Fruit fly (Drosophila melanogaster) whole organism, embryonic: ENCODE data around the gene CG6330.

Source experiments
- Atf6 ChIP-seq: fragments of 200-800 bp; sonication (Bioruptor generic); IDR thresholded peaks from 2 replicates; pipeline ENCODE4 v1.3.6; 2022; ENCODE audit warnings: missing biosample characterization, missing genetic modification characterization
- CG10267 ChIP-seq: fragments of 200-800 bp; sonication (Bioruptor generic); optimal IDR thresholded peaks from 2 replicates; lab custom pipeline; 2018; ENCODE audit warnings: missing biosample characterization, mild to moderate bottlenecking, missing genetic modification characterization, moderate library complexity
- CG11093 ChIP-seq: fragments of 200-800 bp; sonication (Bioruptor generic); IDR thresholded peaks from 3 replicates; pipeline ENCODE4 v1.3.6; 2022; ENCODE audit warnings: missing biosample characterization, missing genetic modification characterization
- CG13624 ChIP-seq: fragments of 200-800 bp; sonication (Bioruptor generic); optimal IDR thresholded peaks from 2 replicates; lab custom pipeline; 2016; ENCODE audit warnings: missing biosample characterization, missing genetic modification characterization
- CG14441 ChIP-seq: fragments of 200-800 bp; sonication (Bioruptor generic); IDR thresholded peaks from 2 replicates; pipeline ENCODE4 v1.3.6; 2022; ENCODE audit warnings: missing biosample characterization, missing genetic modification characterization
- CG15601 ChIP-seq: fragments of 200-800 bp; sonication (Bioruptor generic); optimal IDR thresholded peaks from 3 replicates; lab custom pipeline; 2019; ENCODE audit warnings: missing biosample characterization, mild to moderate bottlenecking, missing genetic modification characterization, moderate library complexity
- CG17802 ChIP-seq: fragments of 200-800 bp; sonication (Bioruptor generic); optimal IDR thresholded peaks from 2 replicates; lab custom pipeline; 2018; ENCODE audit warnings: missing biosample characterization, mild to moderate bottlenecking, missing genetic modification characterization, moderate library complexity
- CG18619 ChIP-seq: fragments of 200-800 bp; sonication (Bioruptor generic); optimal IDR thresholded peaks from 3 replicates; lab custom pipeline; 2017; ENCODE audit warnings: missing biosample characterization, mild to moderate bottlenecking, missing genetic modification characterization
- CG2116 ChIP-seq: fragments of 200-800 bp; sonication (Bioruptor generic); optimal IDR thresholded peaks from 3 replicates; lab custom pipeline; 2018; ENCODE audit warnings: missing biosample characterization, mild to moderate bottlenecking, missing genetic modification characterization
- CG2678 ChIP-seq: fragments of 200-800 bp; sonication (Bioruptor generic); optimal IDR thresholded peaks from 3 replicates; lab custom pipeline; 2019; ENCODE audit warnings: missing biosample characterization, mild to moderate bottlenecking, missing genetic modification characterization, moderate library complexity
- CG30403 ChIP-seq: fragments of 200-800 bp; sonication (Bioruptor generic); optimal IDR thresholded peaks from 3 replicates; lab custom pipeline; 2016; ENCODE audit warnings: missing biosample characterization, missing genetic modification characterization
- CG33213 ChIP-seq: fragments of 200-800 bp; sonication (Bioruptor generic); optimal IDR thresholded peaks from 3 replicates; lab custom pipeline; 2016; ENCODE audit warnings: missing biosample characterization, missing genetic modification characterization
- CG3407 ChIP-seq: fragments of 200-800 bp; sonication (Bioruptor generic); optimal IDR thresholded peaks from 2 replicates; lab custom pipeline; 2018; ENCODE audit warnings: missing biosample characterization, mild to moderate bottlenecking, missing genetic modification characterization
- CG43689 ChIP-seq: fragments of 200-800 bp; sonication (Bioruptor generic); IDR thresholded peaks from 2 replicates; pipeline ENCODE4 v1.3.6; 2022; ENCODE audit warnings: missing biosample characterization, missing genetic modification characterization
- CG4730 ChIP-seq: fragments of 200-800 bp; sonication (Bioruptor generic); IDR thresholded peaks from 2 replicates; pipeline ENCODE4 v1.3.6; 2022; ENCODE audit warnings: missing biosample characterization, missing genetic modification characterization
- CG7372 ChIP-seq: fragments of 200-800 bp; sonication (Bioruptor generic); IDR thresholded peaks from 2 replicates; pipeline ENCODE4 v1.3.6; 2022; ENCODE audit warnings: missing biosample characterization, missing genetic modification characterization
- CG7745 ChIP-seq: fragments of 200-800 bp; sonication (Bioruptor generic); optimal IDR thresholded peaks from 2 replicates; lab custom pipeline; 2018; ENCODE audit warnings: missing biosample characterization, mild to moderate bottlenecking, missing genetic modification characterization, moderate library complexity
- CG7839 ChIP-seq: fragments of 200-800 bp; sonication (Bioruptor generic); optimal IDR thresholded peaks from 3 replicates; lab custom pipeline; 2018; ENCODE audit warnings: missing biosample characterization, mild to moderate bottlenecking, missing genetic modification characterization, moderate library complexity
- CG7963 ChIP-seq: fragments of 200-800 bp; sonication (Bioruptor generic); IDR thresholded peaks from 3 replicates; pipeline ENCODE4 v1.3.6; 2022; ENCODE audit warnings: missing biosample characterization, missing genetic modification characterization; ENCODE audit not compliant: partially characterized antibody
- CG9609 ChIP-seq: fragments of 200-800 bp; sonication (Bioruptor generic); optimal IDR thresholded peaks from 3 replicates; lab custom pipeline; 2016; ENCODE audit warnings: missing biosample characterization, missing genetic modification characterization
- CG9876 ChIP-seq: fragments of 200-800 bp; sonication (Bioruptor generic); optimal IDR thresholded peaks from 2 replicates; lab custom pipeline; 2016; ENCODE audit warnings: missing biosample characterization, missing genetic modification characterization
- CHES-1-like ChIP-seq: fragments of 200-800 bp; sonication (Bioruptor generic); optimal IDR thresholded peaks from 2 replicates; lab custom pipeline; 2016; ENCODE audit warnings: missing biosample characterization, missing genetic modification characterization
- CTCF ChIP-seq: fragments of 200-800 bp; sonication (Bioruptor generic); optimal IDR thresholded peaks from 2 replicates; lab custom pipeline; 2017; ENCODE audit warnings: missing biosample characterization, mild to moderate bottlenecking, missing genetic modification characterization, moderate library complexity
- Dll ChIP-seq: fragments of 200-800 bp; sonication (Bioruptor generic); IDR thresholded peaks from 4 replicates; pipeline ENCODE4 v1.3.6; 2022; ENCODE audit warnings: missing biosample characterization, missing genetic modification characterization; ENCODE audit not compliant: partially characterized antibody
- Gug ChIP-seq: fragments of 200-800 bp; sonication (Bioruptor generic); IDR thresholded peaks from 4 replicates; pipeline ENCODE4 v1.3.6; 2022; ENCODE audit warnings: missing biosample characterization, missing genetic modification characterization
- HLH3B ChIP-seq: fragments of 200-800 bp; sonication (Bioruptor generic); IDR thresholded peaks from 2 replicates; pipeline ENCODE4 v1.3.6; 2022; ENCODE audit warnings: missing biosample characterization, missing genetic modification characterization
- HLH54F ChIP-seq: fragments of 200-800 bp; sonication (Bioruptor generic); optimal IDR thresholded peaks from 3 replicates; lab custom pipeline; 2016; ENCODE audit warnings: missing biosample characterization, missing genetic modification characterization
- Hmx ChIP-seq: fragments of 200-800 bp; sonication (Bioruptor generic); optimal IDR thresholded peaks from 2 replicates; lab custom pipeline; 2016; ENCODE audit warnings: missing biosample characterization, missing genetic modification characterization
- Hsf ChIP-seq: fragments of 200-800 bp; sonication (Bioruptor generic); optimal IDR thresholded peaks from 3 replicates; lab custom pipeline; 2016; ENCODE audit warnings: missing biosample characterization, missing genetic modification characterization
- Oli ChIP-seq: fragments of 200-800 bp; sonication (Bioruptor generic); optimal IDR thresholded peaks from 2 replicates; lab custom pipeline; 2018; ENCODE audit warnings: missing biosample characterization, mild to moderate bottlenecking, missing genetic modification characterization, moderate library complexity
- Pdp1 ChIP-seq, 2 experiments: fragments of 200-800 bp; sonication (Bioruptor generic); optimal IDR thresholded peaks; 3 replicates each; lab custom pipeline; 2016; ENCODE audit warnings: missing biosample characterization in 2 of 2, missing genetic modification characterization in 2 of 2, mild to moderate bottlenecking in 1 of 2, moderate library complexity in 1 of 2
- Poxn ChIP-seq: fragments of 200-800 bp; sonication (Bioruptor generic); IDR thresholded peaks from 2 replicates; pipeline ENCODE4 v1.3.6; 2022; ENCODE audit warnings: missing biosample characterization, missing genetic modification characterization
- Ptx1 ChIP-seq: fragments of 200-800 bp; sonication (Bioruptor generic); IDR thresholded peaks from 2 replicates; pipeline ENCODE4 v1.3.6; 2022; ENCODE audit warnings: missing biosample characterization, missing genetic modification characterization
- az2 ChIP-seq: fragments of 200-800 bp; sonication (Bioruptor generic); optimal IDR thresholded peaks from 3 replicates; lab custom pipeline; 2016; ENCODE audit warnings: missing biosample characterization, missing genetic modification characterization
- br ChIP-seq: fragments of >200 bp; optimal IDR thresholded peaks from 2 replicates; lab custom pipeline; 2017
- bsh ChIP-seq, 2 experiments: fragments of 200-800 bp; sonication (Bioruptor generic); optimal IDR thresholded peaks; 2 replicates each; lab custom pipeline; 2017 to 2018; ENCODE audit warnings: mild to moderate bottlenecking in 2 of 2, missing biosample characterization in 2 of 2, missing genetic modification characterization in 2 of 2, moderate library complexity in 1 of 2
- crp ChIP-seq, 2 experiments: fragments of 200-800 bp; sonication (Bioruptor generic); optimal IDR thresholded peaks; 2 replicates in 1 of 2; 3 replicates in 1 of 2; lab custom pipeline; 2017; ENCODE audit warnings: missing biosample characterization in 2 of 2, missing genetic modification characterization in 2 of 2, mild to moderate bottlenecking in 1 of 2, moderate library complexity in 1 of 2
- cwo ChIP-seq: fragments of 200-800 bp; sonication (Bioruptor generic); optimal IDR thresholded peaks from 3 replicates; lab custom pipeline; 2017; ENCODE audit warnings: missing biosample characterization, missing genetic modification characterization, mild to moderate bottlenecking, moderate library complexity, missing genetic modification reagents
- dm ChIP-seq: fragments of 200-800 bp; sonication (Bioruptor generic); optimal IDR thresholded peaks from 3 replicates; lab custom pipeline; 2016; ENCODE audit warnings: missing biosample characterization, missing genetic modification characterization
- eve ChIP-seq, 2 experiments: fragments of >200 bp; optimal IDR thresholded peaks; 2 replicates each; lab custom pipeline; 2017; ENCODE audit warnings: missing biosample characterization in 2 of 2, missing genetic modification characterization in 2 of 2
- fd64A ChIP-seq: fragments of 200-800 bp; sonication (Bioruptor generic); optimal IDR thresholded peaks from 3 replicates; lab custom pipeline; 2018; ENCODE audit warnings: missing biosample characterization, mild to moderate bottlenecking, missing genetic modification characterization
- her ChIP-seq: fragments of 200-800 bp; sonication (Bioruptor generic); optimal IDR thresholded peaks from 2 replicates; lab custom pipeline; 2016; ENCODE audit warnings: missing biosample characterization, missing genetic modification characterization
- mirr ChIP-seq: fragments of 200-800 bp; sonication (Bioruptor generic); optimal IDR thresholded peaks from 3 replicates; lab custom pipeline; 2018; ENCODE audit warnings: missing biosample characterization, mild to moderate bottlenecking, missing genetic modification characterization
- nmo ChIP-seq: fragments of 200-800 bp; sonication (Bioruptor generic); optimal IDR thresholded peaks from 2 replicates; lab custom pipeline; 2018; ENCODE audit warnings: missing biosample characterization, mild to moderate bottlenecking, missing genetic modification characterization, moderate library complexity
- p53 ChIP-seq: fragments of 200-800 bp; sonication (Bioruptor generic); optimal IDR thresholded peaks from 2 replicates; lab custom pipeline; 2016; ENCODE audit warnings: missing biosample characterization, missing genetic modification characterization
- pros ChIP-seq: fragments of 200-800 bp; sonication (Bioruptor generic); optimal IDR thresholded peaks from 3 replicates; lab custom pipeline; 2019; ENCODE audit warnings: missing biosample characterization, mild to moderate bottlenecking, missing genetic modification characterization, moderate library complexity
- sob ChIP-seq: fragments of 200-800 bp; sonication (Bioruptor generic); IDR thresholded peaks from 2 replicates; pipeline ENCODE4 v1.3.6; 2022; ENCODE audit warnings: missing biosample characterization, missing genetic modification characterization

Gene CG6330

dm6 chr3R:26964452-26965133 is 6.3 kb upstream of the CG6330 start, which contains the start of gene Tsp97E (continued):
- no peak for TF ChIP-seq CHES-1-like (GFP tag; lab: Kevin White, UChicago)
- TF ChIP-seq CG2116: peak; percentile 99
- no peak for TF ChIP-seq CG11093
- TF ChIP-seq dm (GFP tag; lab: Kevin White, UChicago): no peak
- no peak for TF ChIP-seq fd64A (GFP tag; lab: Kevin White, UChicago)
- no peak for TF ChIP-seq br (lab: Kevin White, UChicago)
- no peak for TF ChIP-seq CG13624 (GFP tag; lab: Kevin White, UChicago)
- peak; percentile 80; the same call in 2 of the 3 replicates for TF ChIP-seq CG7963 (GFP tag; lab: Robert Waterston, UW)
- peak; percentile 87 for TF ChIP-seq Dll (GFP tag; lab: Robert Waterston, UW)
- no peak for TF ChIP-seq CG7372
- TF ChIP-seq HLH3B (GFP tag; lab: Robert Waterston, UW): no peak
- TF ChIP-seq Hmx (GFP tag; lab: Kevin White, UChicago): no peak
- TF ChIP-seq, all 482 proteins: peak for 95

- TF ChIP-seq Oli (tag; lab: Kevin White, UChicago) (peak; percentile 45), Atf6 (GFP tag; lab: Robert Waterston, UW) (peak; percentile 53), HLH54F (GFP tag; lab: Kevin White, UChicago) (no peak), her (GFP tag; lab: Kevin White, UChicago) (peak; percentile 35), HLH3B (GFP tag; lab: Robert Waterston, UW) (peak; percentile 63), cwo (GFP tag; lab: Kevin White, UChicago) (peak; percentile 72), CG7839 (peak; percentile 81), nmo (GFP tag; lab: Kevin White, UChicago) (peak; percentile 84), CG17802 (tag; lab: Kevin White, UChicago) (peak; percentile 47), CG4730 (GFP tag; lab: Robert Waterston, UW) (0 out of 2 replicates have a peak, but pooled peaks have one; percentile 5), Ptx1 (peak; percentile 45; the same call in 1 of the 2 replicates), Hsf (GFP tag; lab: Kevin White, UChicago) (peak; percentile 21), Gug (GFP tag; lab: Robert Waterston, UW) (0 out of 4 replicates have a peak, but pooled peaks have one; percentile 41), pros (no peak), bsh (GFP tag; optimal IDR thresholded peaks at IDR 0.05; lab: Kevin White, UChicago) (peak; percentile 46 to 48), CG2116 (no peak), CG9876 (GFP tag; lab: Kevin White, UChicago) (peak; percentile 61), CG13624 (GFP tag; lab: Kevin White, UChicago) (peak; percentile 87), Poxn (GFP tag; lab: Robert Waterston, UW) (no peak), CTCF (GFP tag; lab: Kevin White, UChicago) (peak; percentile 35), crp (GFP tag; optimal IDR thresholded peaks at IDR 0.05; lab: Kevin White, UChicago) (no peak), CG43689 (no peak), CG10267 (tag; lab: Kevin White, UChicago) (peak; percentile 53), CG2678 (peak; percentile 49), az2 (peak; percentile 12), p53 (peak; percentile 31), CG18619 (peak; percentile 14), CG3407 (GFP tag; lab: Kevin White, UChicago) (peak; percentile 16), sob (0 out of 2 replicates have a peak, but pooled peaks have one; percentile 35), CG30403 (GFP tag; lab: Kevin White, UChicago) (peak; percentile 62), mirr (GFP tag; lab: Kevin White, UChicago) (peak; percentile 24), CG9609 (GFP tag; lab: Kevin White, UChicago) (peak; percentile 11), eve (GFP tag; optimal IDR thresholded peaks at IDR 0.05; lab: Kevin White, UChicago) (peak in 1 of 2 experiments; percentile 32), CG14441 (GFP tag; lab: Robert Waterston, UW) (peak; percentile 38), CG11093 (peak; percentile 56; the same call in 1 of the 3 replicates), Pdp1 (GFP tag; optimal IDR thresholded peaks at IDR 0.05; lab: Kevin White, UChicago) (peak; percentile 41 to 82), CG33213 (peak; percentile 81), CG15601 (tag; lab: Kevin White, UChicago) (peak; percentile 8), CG7745 (tag; lab: Kevin White, UChicago) (no peak)
Observed at dm6 chr3R:26963747-26964174, 5.5 kb upstream of the CG6330 start.
